Worm (Caenorhabditis elegans) whole organism, young adult: Measurements from ENCODE around the gene acc-1.

Experiments
- C06A6.2 ChIP-seq: fragments of 200-800 bp; sonication (Bioruptor generic); conservative IDR thresholded peaks from 2 replicates; pipeline ENCODE4 v1.3.6; 2022; ENCODE audit warnings: missing genetic modification characterization, missing compliant biosample characterization
- F10E7.11 ChIP-seq: sonication (generic microtip); optimal IDR thresholded peaks from 2 replicates; lab custom pipeline; 2017; ENCODE audit warnings: mild to moderate bottlenecking, missing genetic modification characterization, moderate library complexity, missing compliant biosample characterization
- F22D6.2 ChIP-seq: sonication (generic microtip); optimal IDR thresholded peaks from 2 replicates; lab custom pipeline; 2016; ENCODE audit warnings: mild to moderate bottlenecking, missing genetic modification characterization, missing compliant biosample characterization
- F33H1.4 ChIP-seq: fragments of 200-800 bp; sonication (Bioruptor generic); IDR thresholded peaks from 2 replicates; pipeline ENCODE4 v1.3.6; 2022; ENCODE audit warnings: missing genetic modification reagents, missing genetic modification characterization, missing compliant biosample characterization
- Y53G8AR.9 ChIP-seq: fragments of 200-800 bp; sonication (Bioruptor generic); conservative IDR thresholded peaks from 2 replicates; pipeline ENCODE4 v1.3.6; 2022; ENCODE audit warnings: missing genetic modification reagents, missing genetic modification characterization, missing compliant biosample characterization
- Y79H2A.3 ChIP-seq: fragments of 200-800 bp; sonication (Bioruptor generic); conservative IDR thresholded peaks from 2 replicates; pipeline ENCODE4 v1.3.6; 2022; ENCODE audit warnings: missing genetic modification reagents, missing genetic modification characterization, missing compliant biosample characterization
- Y95B8A.8 ChIP-seq: fragments of 200-800 bp; sonication (Bioruptor generic); IDR thresholded peaks from 2 replicates; pipeline ENCODE4 v1.3.6; 2022; ENCODE audit warnings: missing genetic modification reagents, missing genetic modification characterization, missing compliant biosample characterization
- akir-1 ChIP-seq: fragments of 200-800 bp; sonication (Bioruptor generic); optimal IDR thresholded peaks from 2 replicates; lab custom pipeline; 2018; ENCODE audit warnings: mild to moderate bottlenecking, missing genetic modification characterization, moderate library complexity, missing compliant biosample characterization
- aptf-3 ChIP-seq: fragments of 200-800 bp; sonication (Bioruptor generic); IDR thresholded peaks from 2 replicates; pipeline ENCODE4 v1.3.6; 2022; ENCODE audit warnings: missing genetic modification characterization, missing compliant biosample characterization
- atf-7 ChIP-seq: sonication (generic microtip); optimal IDR thresholded peaks from 2 replicates; lab custom pipeline; 2017; ENCODE audit warnings: mild to moderate bottlenecking, missing genetic modification characterization, missing compliant biosample characterization
- attf-6 ChIP-seq: fragments of 200-800 bp; sonication (Bioruptor generic); IDR thresholded peaks from 2 replicates; pipeline ENCODE4 v1.3.6; 2022; ENCODE audit warnings: missing genetic modification reagents, missing genetic modification characterization, missing compliant biosample characterization
- ceh-100 ChIP-seq: fragments of 200-800 bp; sonication (Bioruptor generic); IDR thresholded peaks from 2 replicates; pipeline ENCODE4 v1.3.6; 2022; ENCODE audit warnings: missing genetic modification reagents, missing genetic modification characterization, missing compliant biosample characterization
- ceh-27 ChIP-seq: fragments of 200-800 bp; sonication (Bioruptor generic); optimal IDR thresholded peaks from 2 replicates; lab custom pipeline; 2018; ENCODE audit warnings: mild to moderate bottlenecking, missing genetic modification characterization, moderate library complexity, missing compliant biosample characterization
- ceh-91 ChIP-seq: fragments of 200-800 bp; sonication (Bioruptor generic); IDR thresholded peaks from 2 replicates; pipeline ENCODE4 v1.3.6; 2022; ENCODE audit warnings: missing genetic modification reagents, missing genetic modification characterization, missing compliant biosample characterization
- chd-7 ChIP-seq: sonication (generic microtip); optimal IDR thresholded peaks from 2 replicates; lab custom pipeline; 2016; ENCODE audit warnings: mild to moderate bottlenecking, missing genetic modification characterization, moderate library complexity, missing compliant biosample characterization
- dox-1 ChIP-seq: fragments of 200-800 bp; sonication (Bioruptor generic); IDR thresholded peaks from 2 replicates; pipeline ENCODE4 v1.3.6; 2022; ENCODE audit warnings: missing genetic modification reagents, missing genetic modification characterization, missing compliant biosample characterization
- dpff-1 ChIP-seq: sonication (generic microtip); optimal IDR thresholded peaks from 2 replicates; lab custom pipeline; 2017; ENCODE audit warnings: mild to moderate bottlenecking, missing genetic modification characterization, missing compliant biosample characterization
- efl-1 ChIP-seq: fragments of 150-350 bp; optimal IDR thresholded peaks from 2 replicates; lab custom pipeline; 2014; ENCODE audit warnings: missing biosample characterization, missing genetic modification reagents, missing genetic modification characterization
- egl-18 ChIP-seq: fragments of 200-800 bp; sonication (Bioruptor generic); IDR thresholded peaks from 2 replicates; pipeline ENCODE4 v1.3.6; 2022; ENCODE audit warnings: missing genetic modification reagents, missing genetic modification characterization, missing compliant biosample characterization
- ets-4 ChIP-seq: fragments of 200-800 bp; sonication (Bioruptor generic); optimal IDR thresholded peaks from 2 replicates; lab custom pipeline; 2018; ENCODE audit warnings: mild to moderate bottlenecking, missing genetic modification characterization, missing compliant biosample characterization
- fkh-3 ChIP-seq: sonication (generic microtip); optimal IDR thresholded peaks from 2 replicates; lab custom pipeline; 2016; ENCODE audit warnings: mild to moderate bottlenecking, missing genetic modification characterization, missing compliant biosample characterization
- hlh-26 ChIP-seq: fragments of 200-800 bp; sonication (Bioruptor generic); conservative IDR thresholded peaks from 2 replicates; pipeline ENCODE4 v1.3.6; 2022; ENCODE audit warnings: missing genetic modification reagents, missing genetic modification characterization, missing compliant biosample characterization
- hmg-20 ChIP-seq: fragments of 200-800 bp; sonication (Bioruptor generic); IDR thresholded peaks from 2 replicates; pipeline ENCODE4 v1.3.6; 2022; ENCODE audit warnings: missing genetic modification reagents, missing genetic modification characterization, missing compliant biosample characterization
- let-607 ChIP-seq, 2 experiments: fragments of 200-800 bp in 1 of 2; sonication (Bioruptor generic) in 1 of 2; sonication (generic microtip) in 1 of 2; optimal IDR thresholded peaks; 2 replicates each; lab custom pipeline; 2016 to 2018; ENCODE audit warnings: mild to moderate bottlenecking in 2 of 2, missing compliant biosample characterization in 2 of 2, missing genetic modification characterization in 2 of 2, moderate library complexity in 2 of 2, missing genotype in 1 of 2
- lin-35 ChIP-seq, 3 experiments: fragments of 150-350 bp in 2 of 3; sonication (generic microtip) in 1 of 3; optimal IDR thresholded peaks; 2 replicates each; lab custom pipeline; 2014 to 2018; ENCODE audit warnings: missing biosample characterization in 3 of 3, missing genetic modification characterization in 3 of 3, missing genetic modification reagents in 3 of 3
- lir-1 ChIP-seq: fragments of 200-800 bp; sonication (Bioruptor generic); conservative IDR thresholded peaks from 2 replicates; pipeline ENCODE4 v1.3.6; 2022; ENCODE audit warnings: missing genetic modification reagents, missing genetic modification characterization, missing compliant biosample characterization
- lsy-27 ChIP-seq: sonication (generic microtip); optimal IDR thresholded peaks from 2 replicates; lab custom pipeline; 2017; ENCODE audit warnings: missing genetic modification characterization, mild to moderate bottlenecking, missing compliant biosample characterization, antibody characterized with exemption, missing genotype, borderline replicate concordance; ENCODE audit not compliant: insufficient read depth
- madf-3 ChIP-seq: fragments of 200-800 bp; sonication (Bioruptor generic); IDR thresholded peaks from 2 replicates; pipeline ENCODE4 v1.3.6; 2022; ENCODE audit warnings: missing genetic modification reagents, missing genetic modification characterization, missing compliant biosample characterization
- mel-28 ChIP-seq: sonication (generic microtip); optimal IDR thresholded peaks from 2 replicates; lab custom pipeline; 2016; ENCODE audit warnings: borderline replicate concordance, mild to moderate bottlenecking, missing genetic modification characterization, missing compliant biosample characterization
- mes-4 ChIP-seq: sonication (generic microtip); optimal IDR thresholded peaks from 2 replicates; lab custom pipeline; 2016; ENCODE audit warnings: missing genotype, missing genetic modification characterization, missing compliant biosample characterization
- nhr-80 ChIP-seq: sonication (generic microtip); optimal IDR thresholded peaks from 2 replicates; lab custom pipeline; 2016; ENCODE audit warnings: missing genetic modification characterization, missing compliant biosample characterization
- rpc-1 ChIP-seq, 2 experiments: fragments of 150-350 bp in 1 of 2; sonication (generic microtip) in 1 of 2; optimal IDR thresholded peaks; 2 replicates each; lab custom pipeline; 2014 to 2018; ENCODE audit warnings: missing biosample characterization in 1 of 2, missing genetic modification characterization in 1 of 2, missing genetic modification reagents in 1 of 2, missing genotype in 1 of 2
- sea-2 ChIP-seq: fragments of 200-800 bp; sonication (Bioruptor generic); IDR thresholded peaks from 2 replicates; pipeline ENCODE4 v1.3.6; 2022; ENCODE audit warnings: missing genetic modification characterization, missing compliant biosample characterization
- tlf-1 ChIP-seq: fragments of 200-800 bp; sonication (Bioruptor generic); optimal IDR thresholded peaks from 2 replicates; lab custom pipeline; 2018; ENCODE audit warnings: mild to moderate bottlenecking, missing genetic modification characterization, missing compliant biosample characterization
- unc-62 ChIP-seq: fragments of 150-350 bp; optimal IDR thresholded peaks from 2 replicates; lab custom pipeline; 2014; ENCODE audit warnings: missing biosample characterization, missing genetic modification reagents, missing genetic modification characterization
- xnd-1 ChIP-seq: sonication (generic microtip); optimal IDR thresholded peaks from 2 replicates; lab custom pipeline; 2016; ENCODE audit warnings: missing genotype, missing genetic modification reagents, missing genetic modification characterization, missing compliant biosample characterization
- zfh-2 ChIP-seq: fragments of 200-800 bp; sonication (Bioruptor generic); conservative IDR thresholded peaks from 2 replicates; pipeline ENCODE4 v1.3.6; 2022; ENCODE audit warnings: missing genetic modification reagents, missing genetic modification characterization, missing compliant biosample characterization
- ztf-22 ChIP-seq: fragments of 200-800 bp; sonication (Bioruptor generic); optimal IDR thresholded peaks from 2 replicates; lab custom pipeline; 2018; ENCODE audit warnings: mild to moderate bottlenecking, missing genetic modification characterization, moderate library complexity, missing compliant biosample characterization
- ztf-25 ChIP-seq: fragments of 200-800 bp; sonication (Bioruptor generic); IDR thresholded peaks from 2 replicates; pipeline ENCODE4 v1.3.6; 2022; ENCODE audit warnings: missing genetic modification reagents, missing genetic modification characterization, missing compliant biosample characterization
- ztf-28 ChIP-seq: fragments of 200-800 bp; sonication (Bioruptor generic); IDR thresholded peaks from 2 replicates; pipeline ENCODE4 v1.3.6; 2022; ENCODE audit warnings: missing genetic modification reagents, missing genetic modification characterization, missing compliant biosample characterization
- ztf-6 ChIP-seq: fragments of 200-800 bp; sonication (Bioruptor generic); IDR thresholded peaks from 2 replicates; pipeline ENCODE4 v1.3.6; 2022; ENCODE audit warnings: missing genetic modification reagents, missing genetic modification characterization, missing compliant biosample characterization

acc-1 gene

ce11 chrIV:9678007-9678406, 20.2 kb downstream of the acc-1 start:
- TF ChIP-seq Y95B8A.8 (GFP tag; lab: Robert Waterston, UW) (no peak), mel-28 (tag; lab: Kevin White, UChicago) (no peak), chd-7 (tag; lab: Kevin White, UChicago) (no peak), ztf-25 (no peak), egl-18 (GFP tag; lab: Robert Waterston, UW) (no peak), Y53G8AR.9 (GFP tag; lab: Robert Waterston, UW) (no peak), sea-2 (GFP tag; lab: Robert Waterston, UW) (no peak), aptf-3 (GFP tag; lab: Robert Waterston, UW) (no peak), let-607 (tag; optimal IDR thresholded peaks at IDR 0.05; lab: Kevin White, UChicago) (no peak), ceh-27 (no peak), ztf-22 (GFP tag; lab: Kevin White, UChicago) (no peak), Y79H2A.3 (GFP tag; lab: Robert Waterston, UW) (no peak), unc-62 (GFP tag; lab: Kevin White, UChicago) (no peak), rpc-1 (optimal IDR thresholded peaks at IDR 0.05; lab: Kevin White, UChicago) (no peak), rpc-1 (tag; optimal IDR thresholded peaks at IDR 0.05; lab: Kevin White, UChicago) (no peak), lir-1 (GFP tag; lab: Robert Waterston, UW) (no peak), C06A6.2 (GFP tag; lab: Robert Waterston, UW) (no peak), fkh-3 (tag; lab: Kevin White, UChicago) (no peak), atf-7 (tag; lab: Kevin White, UChicago) (no peak)
- TF ChIP-seq, all 124 proteins: peak for 0

ce11 chrIV:9679296-9679695, 21.4 kb downstream of the acc-1 start:
- TF ChIP-seq F33H1.4 (GFP tag; lab: Robert Waterston, UW), result no peak
- no peak for TF ChIP-seq ceh-100 (GFP tag; lab: Robert Waterston, UW)
- TF ChIP-seq ztf-6 (GFP tag; lab: Robert Waterston, UW), result no peak
- TF ChIP-seq efl-1 (GFP tag; lab: Kevin White, UChicago), result no peak
- TF ChIP-seq attf-6, result no peak
- no peak for TF ChIP-seq tlf-1 (GFP tag; lab: Kevin White, UChicago)
- TF ChIP-seq mel-28 (tag; lab: Kevin White, UChicago), result no peak
- TF ChIP-seq lin-35 (GFP tag; optimal IDR thresholded peaks at IDR 0.05; lab: Kevin White, UChicago), result no peak
- TF ChIP-seq dpff-1 (tag; lab: Kevin White, UChicago), result no peak

ce11 chrIV:9680841-9681240, 23.0 kb downstream of the acc-1 start, which contains the start of gene ins-8:
Gene ins-8, minus strand, starts transcription at chrIV:9680941.
- no peak for TF ChIP-seq ceh-91 (GFP tag; lab: Robert Waterston, UW)
- TF ChIP-seq ztf-22 (GFP tag; lab: Kevin White, UChicago), result no peak

ce11 chrIV:9682514-9682913, 24.7 kb downstream of the acc-1 start, which contains the start of gene ins-7:
Gene ins-7, minus strand, starts transcription at chrIV:9682845.
- no peak for TF ChIP-seq madf-3 (GFP tag; lab: Robert Waterston, UW)
- TF ChIP-seq F22D6.2 (tag; lab: Kevin White, UChicago), result no peak
- no peak for TF ChIP-seq ztf-28 (GFP tag; lab: Robert Waterston, UW)
- TF ChIP-seq ets-4, result peak; percentile 82
- no peak for TF ChIP-seq F10E7.11 (tag; lab: Kevin White, UChicago)
- no peak for TF ChIP-seq mes-4 (tag; lab: Kevin White, UChicago)
- TF ChIP-seq lsy-27 (tag; lab: Kevin White, UChicago), result no peak
- TF ChIP-seq ztf-22 (GFP tag; lab: Kevin White, UChicago), result peak; percentile 48
- peak; percentile 70 for TF ChIP-seq unc-62 (GFP tag; lab: Kevin White, UChicago)
- TF ChIP-seq chd-7 (tag; lab: Kevin White, UChicago), result no peak
- no peak for TF ChIP-seq attf-6
- no peak for TF ChIP-seq dox-1 (GFP tag; lab: Robert Waterston, UW)
- TF ChIP-seq hmg-20 (GFP tag; lab: Robert Waterston, UW), result no peak
- no peak for TF ChIP-seq atf-7 (tag; lab: Kevin White, UChicago)
- TF ChIP-seq ceh-100 (GFP tag; lab: Robert Waterston, UW), result no peak
- TF ChIP-seq nhr-80 (tag; lab: Kevin White, UChicago), result peak; percentile 86
- TF ChIP-seq hlh-26, result no peak
- TF ChIP-seq akir-1 (GFP tag; lab: Kevin White, UChicago), result no peak
- no peak for TF ChIP-seq zfh-2
- TF ChIP-seq xnd-1 (tag; lab: Kevin White, UChicago), result no peak
- TF ChIP-seq, all 124 proteins: peak for 4
